Worm (Caenorhabditis elegans) whole organism, early embryonic: ENCODE results near the gene C13A2.10.

Experiments
- B0310.2 ChIP-seq: sonication (generic microtip); optimal IDR thresholded peaks from 2 replicates; lab custom pipeline; 2016; ENCODE audit warnings: mild to moderate bottlenecking, missing genetic modification characterization, missing compliant biosample characterization
- ama-1 ChIP-seq: fragments of 150-350 bp; optimal IDR thresholded peaks from 2 replicates; lab custom pipeline; 2014
- ets-7 ChIP-seq: sonication (generic microtip); optimal IDR thresholded peaks from 2 replicates; lab custom pipeline; 2016; ENCODE audit warnings: missing genotype, missing genetic modification characterization, missing compliant biosample characterization
- flt-1 ChIP-seq: fragments of 200-800 bp; sonication (Bioruptor generic); IDR thresholded peaks from 2 replicates; pipeline ENCODE4 v1.3.6; 2022; ENCODE audit warnings: missing genetic modification characterization, missing compliant biosample characterization
- hmbx-1 ChIP-seq: sonication (generic microtip); optimal IDR thresholded peaks from 2 replicates; lab custom pipeline; 2016; ENCODE audit warnings: mild to moderate bottlenecking, missing genetic modification characterization, missing compliant biosample characterization
- pes-1 ChIP-seq: fragments of 200-800 bp; sonication (Bioruptor generic); IDR thresholded peaks from 2 replicates; pipeline ENCODE4 v1.3.6; 2022; ENCODE audit warnings: missing genetic modification reagents, missing genetic modification characterization, missing compliant biosample characterization
- tbx-11 ChIP-seq: fragments of 200-800 bp; sonication (Bioruptor generic); IDR thresholded peaks from 2 replicates; pipeline ENCODE4 v1.3.6; 2022; ENCODE audit warnings: missing genetic modification characterization, missing compliant biosample characterization

ce11 chrV:7237133-7237532 lies 37.8 kb downstream of the C13A2.10 start, which contains the start of gene hyls-1:
- no peak for TF ChIP-seq hmbx-1 (tag; lab: Kevin White, UChicago)
- no peak for TF ChIP-seq ama-1 (lab: Kevin White, UChicago)
- no peak for TF ChIP-seq pes-1 (GFP tag; lab: Robert Waterston, UW)
- TF ChIP-seq tbx-11: no peak
- no peak for TF ChIP-seq flt-1 (GFP tag; lab: Robert Waterston, UW)
- TF ChIP-seq B0310.2: no peak
- TF ChIP-seq ets-7: no peak
